Fruit fly (Drosophila melanogaster) whole organism, embryonic: ENCODE data around the gene CG14971.

Experiments
- Bgb ChIP-seq: fragments of 200-800 bp; sonication (Bioruptor generic); IDR thresholded peaks from 2 replicates; pipeline ENCODE4 v1.3.6; 2022; ENCODE audit warnings: missing biosample characterization, missing genetic modification characterization; ENCODE audit not compliant: partially characterized antibody
- Blimp-1 ChIP-seq: fragments of 200-800 bp; sonication (Bioruptor generic); optimal IDR thresholded peaks from 3 replicates; lab custom pipeline; 2018; ENCODE audit warnings: missing biosample characterization, missing genetic modification characterization, mild to moderate bottlenecking, moderate library complexity, missing genetic modification reagents
- C15 ChIP-seq: fragments of 200-800 bp; sonication (Bioruptor generic); IDR thresholded peaks from 3 replicates; pipeline ENCODE4 v1.3.6; 2022; ENCODE audit warnings: missing biosample characterization, missing genetic modification characterization
- CG10565 ChIP-seq: fragments of 200-800 bp; sonication (Bioruptor generic); optimal IDR thresholded peaks from 3 replicates; lab custom pipeline; 2016; ENCODE audit warnings: missing biosample characterization, mild to moderate bottlenecking, missing genetic modification characterization
- CG11247 ChIP-seq: fragments of 200-800 bp; sonication (Bioruptor generic); IDR thresholded peaks from 2 replicates; pipeline ENCODE4 v1.3.6; 2022; ENCODE audit warnings: missing biosample characterization, missing genetic modification characterization
- CG11398 ChIP-seq: fragments of 200-800 bp; sonication (Bioruptor generic); optimal IDR thresholded peaks from 2 replicates; lab custom pipeline; 2016; ENCODE audit warnings: missing biosample characterization, missing genetic modification characterization
- CG14050 ChIP-seq: fragments of 200-800 bp; sonication (Bioruptor generic); IDR thresholded peaks from 3 replicates; pipeline ENCODE4 v1.3.6; 2022; ENCODE audit warnings: missing biosample characterization, missing genetic modification characterization
- CG17802 ChIP-seq: fragments of 200-800 bp; sonication (Bioruptor generic); optimal IDR thresholded peaks from 2 replicates; lab custom pipeline; 2018; ENCODE audit warnings: missing biosample characterization, mild to moderate bottlenecking, missing genetic modification characterization, moderate library complexity
- CG18262 ChIP-seq: fragments of 200-800 bp; optimal IDR thresholded peaks from 3 replicates; lab custom pipeline; 2019; ENCODE audit warnings: missing biosample characterization, mild to moderate bottlenecking, missing genetic modification characterization, moderate library complexity
- CG18619 ChIP-seq: fragments of 200-800 bp; sonication (Bioruptor generic); optimal IDR thresholded peaks from 3 replicates; lab custom pipeline; 2017; ENCODE audit warnings: missing biosample characterization, mild to moderate bottlenecking, missing genetic modification characterization
- CG2875 ChIP-seq: fragments of 200-800 bp; sonication (Bioruptor generic); optimal IDR thresholded peaks from 2 replicates; lab custom pipeline; 2017; ENCODE audit warnings: missing biosample characterization, mild to moderate bottlenecking, missing genetic modification characterization, missing genetic modification reagents
- CG31388 ChIP-seq: fragments of 200-800 bp; sonication (Bioruptor generic); optimal IDR thresholded peaks from 2 replicates; lab custom pipeline; 2016; ENCODE audit warnings: missing biosample characterization, missing genetic modification characterization
- CG5245 ChIP-seq: fragments of 200-800 bp; sonication (Bioruptor generic); optimal IDR thresholded peaks from 3 replicates; lab custom pipeline; 2016; ENCODE audit warnings: missing biosample characterization, missing genetic modification characterization
- CG5953 ChIP-seq: fragments of 200-800 bp; sonication (Bioruptor generic); IDR thresholded peaks from 2 replicates; pipeline ENCODE4 v1.3.6; 2022; ENCODE audit warnings: missing biosample characterization, missing genetic modification characterization
- CG7271 ChIP-seq: fragments of 200-800 bp; sonication (Bioruptor generic); optimal IDR thresholded peaks from 2 replicates; lab custom pipeline; 2018; ENCODE audit warnings: missing biosample characterization, mild to moderate bottlenecking, missing genetic modification characterization, moderate library complexity
- CG8359 ChIP-seq: fragments of 200-800 bp; sonication (Bioruptor generic); optimal IDR thresholded peaks from 2 replicates; lab custom pipeline; 2017; ENCODE audit warnings: missing biosample characterization, mild to moderate bottlenecking, missing genetic modification characterization, borderline replicate concordance
- CG8924 ChIP-seq: fragments of 200-800 bp; optimal IDR thresholded peaks from 3 replicates; lab custom pipeline; 2019; ENCODE audit warnings: missing biosample characterization, mild to moderate bottlenecking, missing genetic modification characterization, moderate library complexity
- CG9609 ChIP-seq: fragments of 200-800 bp; sonication (Bioruptor generic); optimal IDR thresholded peaks from 3 replicates; lab custom pipeline; 2016; ENCODE audit warnings: missing biosample characterization, missing genetic modification characterization
- CG9876 ChIP-seq: fragments of 200-800 bp; sonication (Bioruptor generic); optimal IDR thresholded peaks from 2 replicates; lab custom pipeline; 2016; ENCODE audit warnings: missing biosample characterization, missing genetic modification characterization
- Eip74EF ChIP-seq, 2 experiments: fragments of 200-800 bp in 1 of 2; fragments of >200 bp in 1 of 2; sonication (Bioruptor generic) in 1 of 2; optimal IDR thresholded peaks; 2 replicates each; lab custom pipeline; 2017 to 2019; ENCODE audit warnings: missing biosample characterization in 2 of 2, missing genetic modification characterization in 2 of 2, mild to moderate bottlenecking in 1 of 2, moderate library complexity in 1 of 2
- Hey ChIP-seq: fragments of 200-800 bp; sonication (Bioruptor generic); optimal IDR thresholded peaks from 3 replicates; lab custom pipeline; 2018; ENCODE audit warnings: missing biosample characterization, mild to moderate bottlenecking, missing genetic modification characterization
- MTF-1 ChIP-seq: fragments of 200-800 bp; sonication (Bioruptor generic); optimal IDR thresholded peaks from 2 replicates; lab custom pipeline; 2018; ENCODE audit warnings: missing biosample characterization, mild to moderate bottlenecking, missing genetic modification characterization, borderline replicate concordance
- Ptx1 ChIP-seq: fragments of 200-800 bp; sonication (Bioruptor generic); IDR thresholded peaks from 2 replicates; pipeline ENCODE4 v1.3.6; 2022; ENCODE audit warnings: missing biosample characterization, missing genetic modification characterization
- Ravus ChIP-seq: fragments of 200-800 bp; sonication (Bioruptor generic); IDR thresholded peaks from 2 replicates; pipeline ENCODE4 v1.3.6; 2022; ENCODE audit warnings: missing biosample characterization, missing genetic modification characterization
- Scr ChIP-seq: fragments of 200-800 bp; sonication (Bioruptor generic); IDR thresholded peaks from 2 replicates; pipeline ENCODE4 v1.3.6; 2022; ENCODE audit warnings: missing biosample characterization, missing genetic modification characterization; ENCODE audit not compliant: partially characterized antibody
- Sin3A ChIP-seq: fragments of >200 bp; optimal IDR thresholded peaks from 2 replicates; lab custom pipeline; 2018
- Sox100B ChIP-seq: fragments of 200-800 bp; sonication (Bioruptor generic); optimal IDR thresholded peaks from 3 replicates; lab custom pipeline; 2018; ENCODE audit warnings: missing biosample characterization, mild to moderate bottlenecking, missing genetic modification characterization
- Sox102F ChIP-seq: fragments of 200-800 bp; sonication (Bioruptor generic); optimal IDR thresholded peaks from 2 replicates; lab custom pipeline; 2018; ENCODE audit warnings: missing biosample characterization, mild to moderate bottlenecking, missing genetic modification characterization, moderate library complexity
- TFAM ChIP-seq: fragments of 200-800 bp; sonication (Bioruptor generic); optimal IDR thresholded peaks from 2 replicates; lab custom pipeline; 2017; ENCODE audit warnings: missing biosample characterization, missing genetic modification characterization, inconsistent platforms
- ab ChIP-seq: fragments of 200-800 bp; sonication (Bioruptor generic); optimal IDR thresholded peaks from 2 replicates; lab custom pipeline; 2016; ENCODE audit warnings: missing biosample characterization, missing genetic modification characterization
- ash1 ChIP-seq: fragments of 200-800 bp; sonication (Bioruptor generic); optimal IDR thresholded peaks from 2 replicates; lab custom pipeline; 2018; ENCODE audit warnings: missing biosample characterization, mild to moderate bottlenecking, missing genetic modification characterization
- bab2 ChIP-seq: fragments of 200-800 bp; sonication (Bioruptor generic); optimal IDR thresholded peaks from 2 replicates; lab custom pipeline; 2016; ENCODE audit warnings: missing biosample characterization, missing genetic modification characterization
- bigmax ChIP-seq: fragments of 200-800 bp; sonication (Bioruptor generic); optimal IDR thresholded peaks from 2 replicates; lab custom pipeline; 2018; ENCODE audit warnings: missing biosample characterization, mild to moderate bottlenecking, missing genetic modification characterization
- bsh ChIP-seq, 2 experiments: fragments of 200-800 bp; sonication (Bioruptor generic); optimal IDR thresholded peaks; 2 replicates each; lab custom pipeline; 2017 to 2018; ENCODE audit warnings: mild to moderate bottlenecking in 2 of 2, missing biosample characterization in 2 of 2, missing genetic modification characterization in 2 of 2, moderate library complexity in 1 of 2
- btn ChIP-seq: fragments of 200-800 bp; sonication (Bioruptor generic); optimal IDR thresholded peaks from 2 replicates; lab custom pipeline; 2016; ENCODE audit warnings: missing biosample characterization, missing genetic modification characterization
- dan ChIP-seq: fragments of 200-800 bp; sonication (Bioruptor generic); IDR thresholded peaks from 2 replicates; pipeline ENCODE4 v1.3.6; 2022; ENCODE audit warnings: missing biosample characterization, missing genetic modification characterization
- gcm ChIP-seq: fragments of 200-800 bp; sonication (Bioruptor generic); optimal IDR thresholded peaks from 2 replicates; lab custom pipeline; 2019; ENCODE audit warnings: missing biosample characterization, mild to moderate bottlenecking, missing genetic modification characterization, moderate library complexity
- gcm2 ChIP-seq: fragments of 200-800 bp; sonication (Bioruptor generic); optimal IDR thresholded peaks from 2 replicates; lab custom pipeline; 2016; ENCODE audit warnings: missing biosample characterization, missing genetic modification characterization
- ind ChIP-seq: fragments of 200-800 bp; sonication (Bioruptor generic); optimal IDR thresholded peaks from 3 replicates; lab custom pipeline; 2016; ENCODE audit warnings: missing biosample characterization, missing genetic modification characterization
- lov ChIP-seq, 2 experiments: fragments of 200-800 bp in 1 of 2; fragments of >200 bp in 1 of 2; sonication (Bioruptor generic) in 1 of 2; IDR thresholded peaks in 1 of 2; optimal IDR thresholded peaks in 1 of 2; 2 replicates in 1 of 2; 3 replicates in 1 of 2; pipeline versions ENCODE4 v1.3.6 to Lab custom; 2017 to 2022; ENCODE audit warnings: missing biosample characterization in 1 of 2, missing genetic modification characterization in 1 of 2
- mam ChIP-seq: fragments of 200-800 bp; sonication (Bioruptor generic); optimal IDR thresholded peaks from 3 replicates; lab custom pipeline; 2016; ENCODE audit warnings: missing biosample characterization, missing genetic modification characterization
- mld ChIP-seq: fragments of 200-800 bp; sonication (Bioruptor generic); IDR thresholded peaks from 3 replicates; pipeline ENCODE4 v1.3.6; 2022; ENCODE audit warnings: missing biosample characterization, missing genetic modification characterization; ENCODE audit not compliant: partially characterized antibody
- nerfin-2 ChIP-seq: fragments of 200-800 bp; sonication (Bioruptor generic); IDR thresholded peaks from 2 replicates; pipeline ENCODE4 v1.3.6; 2022; ENCODE audit warnings: missing biosample characterization, missing genetic modification characterization; ENCODE audit not compliant: partially characterized antibody
- pb ChIP-seq: fragments of 200-800 bp; sonication (Bioruptor generic); optimal IDR thresholded peaks from 3 replicates; lab custom pipeline; 2016; ENCODE audit warnings: missing biosample characterization, missing genetic modification characterization
- pho ChIP-seq: fragments of 200-800 bp; sonication (Bioruptor generic); optimal IDR thresholded peaks from 2 replicates; lab custom pipeline; 2016; ENCODE audit warnings: missing biosample characterization, missing genetic modification characterization
- stwl ChIP-seq: fragments of 200-800 bp; sonication (Bioruptor generic); optimal IDR thresholded peaks from 3 replicates; lab custom pipeline; 2018; ENCODE audit warnings: missing biosample characterization, mild to moderate bottlenecking, missing genetic modification characterization, moderate library complexity
- vvl ChIP-seq: fragments of 200-800 bp; sonication (Bioruptor generic); IDR thresholded peaks from 2 replicates; pipeline ENCODE4 v1.3.6; 2022; ENCODE audit warnings: missing biosample characterization, missing genetic modification characterization
- yki ChIP-seq: fragments of >200 bp; optimal IDR thresholded peaks from 3 replicates; lab custom pipeline; 2018
- zf30C ChIP-seq: fragments of 200-800 bp; sonication (Bioruptor generic); optimal IDR thresholded peaks from 3 replicates; lab custom pipeline; 2018; ENCODE audit warnings: missing biosample characterization, mild to moderate bottlenecking, missing genetic modification characterization

Gene CG14971

dm6 chr3L:3518512-3519492 lies 47.7 kb upstream of the CG14971 start (continued):
- TF ChIP-seq CG14050 (GFP tag; lab: Robert Waterston, UW) (no peak), lov (optimal IDR thresholded peaks at IDR 0.05; lab: Kevin White, UChicago) (no peak), lov (GFP tag; IDR thresholded peaks at IDR 0.05; lab: Robert Waterston, UW) (no peak), Sin3A (lab: Kevin White, UChicago) (no peak), Sox100B (GFP tag; lab: Kevin White, UChicago) (peak; percentile 34), CG5245 (GFP tag; lab: Kevin White, UChicago) (no peak), CG5953 (no peak), CG31388 (no peak), mld (GFP tag; lab: Robert Waterston, UW) (no peak), bigmax (GFP tag; lab: Kevin White, UChicago) (no peak), CG10565 (GFP tag; lab: Kevin White, UChicago) (no peak), Hey (tag; lab: Kevin White, UChicago) (no peak), CG8924 (tag; lab: Kevin White, UChicago) (peak; percentile 59), nerfin-2 (GFP tag; lab: Robert Waterston, UW) (no peak), stwl (tag; lab: Kevin White, UChicago) (no peak), CG2875 (GFP tag; lab: Kevin White, UChicago) (no peak), dan (GFP tag; lab: Robert Waterston, UW) (no peak), zf30C (no peak), ab (GFP tag; lab: Kevin White, UChicago) (no peak), Blimp-1 (GFP tag; lab: Kevin White, UChicago) (no peak), CG17802 (no peak), mam (GFP tag; lab: Kevin White, UChicago) (no peak), bab2 (GFP tag; lab: Kevin White, UChicago) (peak; percentile 18), Ravus (GFP tag; lab: Robert Waterston, UW) (no peak), pho (no peak), gcm2 (GFP tag; lab: Kevin White, UChicago) (no peak), gcm (peak; percentile 14), ash1 (GFP tag; lab: Kevin White, UChicago) (no peak)

DNA sequence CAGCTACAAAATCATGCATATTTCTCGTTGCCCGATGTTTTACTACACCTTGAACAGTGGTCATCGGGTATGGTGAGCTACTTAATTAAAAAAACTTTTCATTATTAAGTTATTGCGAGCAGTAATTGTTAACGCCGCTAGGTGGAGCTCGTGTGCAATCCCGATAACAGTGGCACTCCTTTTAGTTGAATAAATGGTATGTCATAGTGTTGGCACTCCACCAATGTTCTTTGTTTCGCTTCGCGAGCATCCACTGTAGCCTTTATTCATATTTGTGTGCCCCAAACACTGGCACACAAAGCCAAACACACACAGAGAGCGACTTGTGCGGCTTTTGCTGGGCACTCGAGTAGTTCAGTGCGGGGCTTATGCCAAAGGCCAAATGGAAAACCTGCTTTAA lies 46.8 kb upstream of the CG14971 start:
- TF ChIP-seq CG11247 (GFP tag; lab: Robert Waterston, UW) = peak; percentile 87
- TF ChIP-seq MTF-1 (GFP tag; lab: Kevin White, UChicago) = peak; percentile 66
- peak; percentile 89 for TF ChIP-seq CG9609
- TF ChIP-seq btn (GFP tag; lab: Kevin White, UChicago) = peak; percentile 72
- peak; percentile 58 to 88 for TF ChIP-seq bsh (GFP tag; optimal IDR thresholded peaks at IDR 0.05; lab: Kevin White, UChicago)
- peak; percentile 81 for TF ChIP-seq CG9876 (GFP tag; lab: Kevin White, UChicago)
- peak in 1 of 2 experiments; percentile 82 for TF ChIP-seq Eip74EF (GFP tag; optimal IDR thresholded peaks at IDR 0.05; lab: Kevin White, UChicago)
- peak; percentile 85 for TF ChIP-seq CG18619 (GFP tag; lab: Kevin White, UChicago)
- TF ChIP-seq ind (GFP tag; lab: Kevin White, UChicago) = peak; percentile 93
- peak; percentile 93 for TF ChIP-seq Ptx1 (GFP tag; lab: Robert Waterston, UW)
- TF ChIP-seq Bgb (GFP tag; lab: Robert Waterston, UW) = no peak
- TF ChIP-seq CG8359 (GFP tag; lab: Kevin White, UChicago) = peak; percentile 44
- TF ChIP-seq pb (GFP tag; lab: Kevin White, UChicago) = peak; percentile 68
- TF ChIP-seq TFAM (GFP tag; lab: Kevin White, UChicago) = peak; percentile 55
- TF ChIP-seq CG11398 = peak; percentile 87
- peak; percentile 73 for TF ChIP-seq CG18262 (tag; lab: Kevin White, UChicago)
- TF ChIP-seq Sox102F (GFP tag; lab: Kevin White, UChicago) = peak; percentile 91
- no peak for TF ChIP-seq yki
- peak; percentile 85 for TF ChIP-seq C15 (GFP tag; lab: Robert Waterston, UW)
- TF ChIP-seq CG7271 (tag; lab: Kevin White, UChicago) = peak; percentile 53
- TF ChIP-seq Scr (GFP tag; lab: Robert Waterston, UW) = no peak
- TF ChIP-seq vvl (GFP tag; lab: Robert Waterston, UW) = peak; percentile 96
